Worm (Caenorhabditis elegans) whole organism, late embryonic: ENCODE data around the gene gei-14.

Experiments
- T23F11.4 ChIP-seq: fragments of 200-800 bp; sonication (Bioruptor generic); optimal IDR thresholded peaks from 2 replicates; lab custom pipeline; 2018; ENCODE audit warnings: mild to moderate bottlenecking, missing genetic modification characterization, missing compliant biosample characterization
- ama-1 ChIP-seq: fragments of 150-350 bp; optimal IDR thresholded peaks from 2 replicates; lab custom pipeline; 2014
- ceh-19 ChIP-seq: fragments of 200-800 bp; sonication (Bioruptor generic); optimal IDR thresholded peaks from 2 replicates; lab custom pipeline; 2018; ENCODE audit warnings: mild to moderate bottlenecking, missing genetic modification characterization, missing compliant biosample characterization
- fkh-6 ChIP-seq: sonication (generic microtip); optimal IDR thresholded peaks from 2 replicates; lab custom pipeline; 2016; ENCODE audit warnings: missing genetic modification characterization, missing compliant biosample characterization
- pqm-1 ChIP-seq: sonication (generic microtip); optimal IDR thresholded peaks from 2 replicates; lab custom pipeline; 2016; ENCODE audit warnings: missing genetic modification characterization, missing compliant biosample characterization
- ref-2 ChIP-seq: sonication (generic microtip); optimal IDR thresholded peaks from 2 replicates; lab custom pipeline; 2016; ENCODE audit warnings: missing genetic modification characterization, missing compliant biosample characterization
- sox-4 ChIP-seq: sonication (generic microtip); optimal IDR thresholded peaks from 2 replicates; lab custom pipeline; 2017; ENCODE audit warnings: mild to moderate bottlenecking, missing genetic modification characterization, inconsistent platforms, missing compliant biosample characterization
- tbx-2 ChIP-seq: sonication (generic microtip); optimal IDR thresholded peaks from 2 replicates; lab custom pipeline; 2016; ENCODE audit warnings: missing genetic modification characterization, missing compliant biosample characterization

DNA sequence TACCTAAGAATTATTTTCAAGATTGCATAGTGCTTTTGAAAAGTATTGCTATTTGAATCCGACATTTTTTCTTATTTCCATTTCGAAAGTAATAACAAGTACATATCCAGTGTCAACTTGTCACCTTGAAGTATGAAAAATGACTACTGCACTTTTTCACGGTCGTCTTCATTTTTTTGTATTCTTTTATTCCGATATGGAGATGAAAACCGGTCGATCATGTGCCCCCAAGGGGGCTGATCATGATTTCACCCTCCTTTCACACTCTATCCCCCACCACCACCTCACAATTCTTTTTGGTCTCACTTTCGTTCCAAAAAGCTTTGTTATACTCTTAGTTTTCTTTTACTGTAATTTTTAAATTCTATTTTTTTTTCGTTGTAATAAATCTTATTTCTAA is 50.1 kb downstream of the gei-14 start:
- TF ChIP-seq sox-4 (no peak), tbx-2 (tag; lab: Kevin White, UChicago) (no peak), ama-1 (lab: Kevin White, UChicago) (no peak), ceh-19 (GFP tag; lab: Kevin White, UChicago) (no peak), T23F11.4 (no peak), pqm-1 (tag; lab: Kevin White, UChicago) (no peak), ref-2 (tag; lab: Kevin White, UChicago) (no peak), fkh-6 (no peak)
